Worm (Caenorhabditis elegans) whole organism, mixed stage, embryonic: ENCODE results near the gene C14C10.1.

Experiments
- M03D4.4 ChIP-seq: sonication (generic microtip); optimal IDR thresholded peaks from 2 replicates; lab custom pipeline; 2017; ENCODE audit warnings: mild to moderate bottlenecking, missing genetic modification characterization, missing compliant biosample characterization
- bed-3 ChIP-seq: fragments of 200-800 bp; sonication (Bioruptor generic); optimal IDR thresholded peaks from 3 replicates; lab custom pipeline; 2018; ENCODE audit warnings: mild to moderate bottlenecking, missing genetic modification characterization, moderate library complexity, missing compliant biosample characterization
- blmp-1 ChIP-seq: fragments of 150-350 bp; optimal IDR thresholded peaks from 2 replicates; lab custom pipeline; 2014; ENCODE audit warnings: missing biosample characterization, missing genetic modification characterization
- ceh-39 ChIP-seq: fragments of 150-350 bp; optimal IDR thresholded peaks from 2 replicates; lab custom pipeline; 2014; ENCODE audit warnings: missing biosample characterization, missing genetic modification characterization
- ceh-43 ChIP-seq: fragments of 200-800 bp; sonication (Bioruptor generic); optimal IDR thresholded peaks from 2 replicates; lab custom pipeline; 2018; ENCODE audit warnings: mild to moderate bottlenecking, missing genetic modification characterization, moderate library complexity, missing compliant biosample characterization
- ceh-83 ChIP-seq: fragments of 200-800 bp; sonication (Bioruptor generic); optimal IDR thresholded peaks from 2 replicates; lab custom pipeline; 2018; ENCODE audit warnings: mild to moderate bottlenecking, missing genetic modification characterization, missing compliant biosample characterization
- ces-1 ChIP-seq: fragments of 150-350 bp; optimal IDR thresholded peaks from 2 replicates; lab custom pipeline; 2014; ENCODE audit warnings: missing biosample characterization, missing genetic modification reagents, missing genetic modification characterization
- cnd-1 ChIP-seq: fragments of 200-800 bp; sonication (Bioruptor generic); optimal IDR thresholded peaks from 2 replicates; lab custom pipeline; 2018; ENCODE audit warnings: mild to moderate bottlenecking, missing genetic modification characterization, missing compliant biosample characterization
- elt-1 ChIP-seq: sonication (generic microtip); optimal IDR thresholded peaks from 2 replicates; lab custom pipeline; 2017; ENCODE audit warnings: missing genetic modification characterization, mild to moderate bottlenecking, missing compliant biosample characterization, antibody characterized with exemption, moderate library complexity, borderline replicate concordance; ENCODE audit not compliant: insufficient read depth
- elt-3 ChIP-seq: fragments of 150-350 bp; optimal IDR thresholded peaks from 2 replicates; lab custom pipeline; 2014; ENCODE audit warnings: missing biosample characterization, missing genetic modification characterization
- flh-1 ChIP-seq: fragments of 200-800 bp; sonication (Bioruptor generic); optimal IDR thresholded peaks from 2 replicates; lab custom pipeline; 2018; ENCODE audit warnings: mild to moderate bottlenecking, missing genetic modification characterization, moderate library complexity, missing compliant biosample characterization
- ham-2 ChIP-seq: fragments of 200-800 bp; sonication (Bioruptor generic); optimal IDR thresholded peaks from 2 replicates; lab custom pipeline; 2018; ENCODE audit warnings: mild to moderate bottlenecking, missing genetic modification characterization, missing compliant biosample characterization
- hlh-1 ChIP-seq: fragments of 150-350 bp; optimal IDR thresholded peaks from 2 replicates; lab custom pipeline; 2014; ENCODE audit warnings: missing biosample characterization, missing genetic modification reagents, missing genetic modification characterization
- lin-13 ChIP-seq: fragments of 150-350 bp; optimal IDR thresholded peaks from 2 replicates; lab custom pipeline; 2014; ENCODE audit warnings: missing biosample characterization, missing genetic modification characterization
- lin-32 ChIP-seq: fragments of 200-800 bp; sonication (Bioruptor generic); optimal IDR thresholded peaks from 2 replicates; lab custom pipeline; 2018; ENCODE audit warnings: mild to moderate bottlenecking, missing genetic modification characterization, missing compliant biosample characterization
- lsy-2 ChIP-seq: fragments of 150-350 bp; optimal IDR thresholded peaks from 2 replicates; lab custom pipeline; 2014; ENCODE audit warnings: missing biosample characterization, missing genetic modification characterization
- mep-1 ChIP-seq: fragments of 150-350 bp; optimal IDR thresholded peaks from 2 replicates; lab custom pipeline; 2017; ENCODE audit warnings: missing biosample characterization, missing genetic modification reagents, missing genetic modification characterization, inconsistent platforms
- mls-2 ChIP-seq: sonication (generic microtip); optimal IDR thresholded peaks from 2 replicates; lab custom pipeline; 2016; ENCODE audit warnings: mild to moderate bottlenecking, missing genetic modification characterization, moderate library complexity, missing compliant biosample characterization
- nhr-12 ChIP-seq: fragments of 150-350 bp; optimal IDR thresholded peaks from 2 replicates; lab custom pipeline; 2014; ENCODE audit warnings: missing biosample characterization, missing genetic modification characterization
- nhr-2 ChIP-seq: fragments of 150-350 bp; optimal IDR thresholded peaks from 2 replicates; lab custom pipeline; 2014; ENCODE audit warnings: missing biosample characterization, missing genetic modification characterization
- nhr-28 ChIP-seq: fragments of 150-350 bp; optimal IDR thresholded peaks from 2 replicates; lab custom pipeline; 2014; ENCODE audit warnings: missing biosample characterization, missing genetic modification characterization
- nhr-76 ChIP-seq: sonication (generic microtip); optimal IDR thresholded peaks from 2 replicates; lab custom pipeline; 2017; ENCODE audit warnings: missing biosample characterization, missing genetic modification characterization
- pha-4 ChIP-seq: fragments of 150-350 bp; optimal IDR thresholded peaks from 2 replicates; lab custom pipeline; 2018; ENCODE audit warnings: missing biosample characterization, missing genetic modification reagents, missing genetic modification characterization
- sem-2 ChIP-seq: fragments of 200-800 bp; sonication (Bioruptor generic); optimal IDR thresholded peaks from 2 replicates; lab custom pipeline; 2018; ENCODE audit warnings: mild to moderate bottlenecking, missing genetic modification characterization, missing compliant biosample characterization
- sptf-1 ChIP-seq: sonication (generic microtip); optimal IDR thresholded peaks from 2 replicates; lab custom pipeline; 2017; ENCODE audit warnings: mild to moderate bottlenecking, missing genetic modification characterization, moderate library complexity, missing compliant biosample characterization
- unc-120 ChIP-seq: sonication (generic microtip); optimal IDR thresholded peaks from 2 replicates; lab custom pipeline; 2017; ENCODE audit warnings: missing genetic modification characterization, missing compliant biosample characterization; ENCODE audit not compliant: poor library complexity, severe bottlenecking
- unc-39 ChIP-seq: fragments of 150-350 bp; optimal IDR thresholded peaks from 2 replicates; lab custom pipeline; 2014; ENCODE audit warnings: missing biosample characterization, missing genetic modification characterization
- unc-62 ChIP-seq: fragments of 150-350 bp; optimal IDR thresholded peaks from 2 replicates; lab custom pipeline; 2014; ENCODE audit warnings: missing biosample characterization, missing genetic modification reagents, missing genetic modification characterization
- ztf-11 ChIP-seq: fragments of 150-350 bp; optimal IDR thresholded peaks from 2 replicates; lab custom pipeline; 2014; ENCODE audit warnings: missing biosample characterization, missing genetic modification characterization

Gene C14C10.1

ce11 chrV:12567850-12568249 is 20.3 kb upstream of the C14C10.1 start, which contains the start of gene E02A10.4:
TSS of gene E02A10.4 (minus strand) at chrV:12567950.
- no peak for TF ChIP-seq ceh-39 (tag; lab: Kevin White, UChicago)
- TF ChIP-seq unc-39 = no peak
- TF ChIP-seq ceh-83 (GFP tag; lab: Kevin White, UChicago) = no peak
- TF ChIP-seq nhr-76 (tag; lab: Kevin White, UChicago) = no peak
- no peak for TF ChIP-seq unc-120 (tag; lab: Kevin White, UChicago)
- no peak for TF ChIP-seq ceh-43 (GFP tag; lab: Kevin White, UChicago)
- no peak for TF ChIP-seq elt-1
- TF ChIP-seq, all 35 proteins: peak for 0

DNA sequence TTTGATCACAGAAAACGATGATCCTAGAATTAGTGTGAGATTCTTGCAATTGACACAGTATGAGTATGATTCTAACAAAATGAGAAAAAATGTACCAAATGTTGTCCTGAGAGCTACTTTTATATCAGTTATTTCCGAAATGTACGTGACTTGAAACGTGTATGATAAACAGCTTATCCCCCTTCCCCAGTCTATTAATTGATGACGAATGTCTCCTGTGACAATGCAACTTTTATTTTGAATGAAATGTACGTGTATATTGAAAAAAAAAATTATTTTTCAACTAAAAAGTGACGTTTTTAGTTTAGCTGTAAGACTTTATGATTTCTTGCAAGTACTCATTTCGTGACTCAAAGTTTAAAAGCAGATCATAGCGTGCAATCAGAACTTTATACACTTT is 17.9 kb upstream of the C14C10.1 start:
- TF ChIP-seq sem-2 (GFP tag; lab: Kevin White, UChicago) (no peak), pha-4 (no peak), cnd-1 (no peak)
- TF ChIP-seq, all 35 proteins: peak for 0

ce11 chrV:12575846-12576245 is 12.3 kb upstream of the C14C10.1 start:
- TF ChIP-seq sem-2 (GFP tag; lab: Kevin White, UChicago) (no peak), ces-1 (GFP tag; lab: Kevin White, UChicago) (no peak), ceh-39 (tag; lab: Kevin White, UChicago) (no peak), mls-2 (tag; lab: Kevin White, UChicago) (no peak), nhr-12 (tag; lab: Kevin White, UChicago) (no peak), lsy-2 (tag; lab: Kevin White, UChicago) (no peak), lin-32 (GFP tag; lab: Kevin White, UChicago) (no peak), M03D4.4 (tag; lab: Kevin White, UChicago) (no peak), unc-62 (GFP tag; lab: Kevin White, UChicago) (no peak), unc-39 (no peak)

DNA sequence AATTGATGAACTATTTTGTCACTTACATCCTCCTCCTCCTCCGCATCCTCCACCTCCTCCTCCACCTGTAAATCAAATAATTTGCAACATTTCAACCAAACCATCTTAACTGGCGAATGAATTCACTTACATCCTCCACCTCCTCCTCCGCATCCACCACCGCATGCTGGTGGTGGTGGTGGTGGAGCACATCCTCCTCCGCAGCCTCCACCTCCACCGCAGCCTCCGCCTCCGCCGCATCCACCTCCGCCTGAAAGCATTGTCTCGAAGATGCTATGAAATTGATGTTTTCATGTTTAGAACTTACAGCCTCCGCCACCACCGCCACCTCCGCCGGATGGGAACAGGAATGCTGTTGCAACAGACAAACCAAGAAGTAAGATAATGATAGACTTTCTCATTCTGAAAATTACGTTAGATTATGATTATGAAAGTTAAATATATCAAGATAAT is 11.6 kb upstream of the C14C10.1 start, which contains the start of gene grl-23:
grl-23 (minus strand) TSS at position 403 of the 453 bp plus-strand sequence.
- TF ChIP-seq lin-13 (tag; lab: Kevin White, UChicago) (no peak), ham-2 (GFP tag; lab: Kevin White, UChicago) (no peak)

DNA sequence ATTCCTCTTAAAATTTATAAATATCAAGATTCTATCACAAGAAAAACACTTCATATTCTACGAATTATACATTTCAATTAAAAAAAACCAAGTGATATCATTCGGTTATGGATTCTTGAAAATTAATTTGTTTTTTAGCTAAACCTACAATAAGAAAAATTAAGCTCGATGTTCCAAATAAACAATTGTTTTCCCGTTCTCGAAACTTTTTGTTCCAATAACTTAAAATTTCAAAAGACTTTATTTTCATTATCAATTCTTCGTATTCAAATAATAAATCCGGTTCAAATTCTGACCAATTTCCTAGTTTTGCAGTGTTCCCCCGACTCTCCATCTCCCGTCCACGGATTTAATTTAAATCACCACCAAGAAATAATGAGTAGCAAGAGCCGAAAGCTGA is 8.8 kb upstream of the C14C10.1 start, which contains the start of gene E02A10.3:
E02A10.3 (plus strand) TSS at position 301 of the 400 bp plus-strand sequence.
- no peak for TF ChIP-seq pha-4
- no peak for TF ChIP-seq nhr-2 (tag; lab: Kevin White, UChicago)
- TF ChIP-seq mls-2 (tag; lab: Kevin White, UChicago) = no peak
- TF ChIP-seq elt-3 (tag; lab: Kevin White, UChicago) = no peak
- no peak for TF ChIP-seq ceh-43 (GFP tag; lab: Kevin White, UChicago)
- TF ChIP-seq ztf-11 (tag; lab: Kevin White, UChicago) = no peak
- TF ChIP-seq nhr-28 (tag; lab: Kevin White, UChicago) = no peak
- TF ChIP-seq sptf-1 (tag; lab: Kevin White, UChicago) = no peak
- no peak for TF ChIP-seq lsy-2 (tag; lab: Kevin White, UChicago)
- TF ChIP-seq hlh-1 (tag; lab: Kevin White, UChicago) = no peak
- no peak for TF ChIP-seq flh-1 (GFP tag; lab: Kevin White, UChicago)
- TF ChIP-seq ceh-83 (GFP tag; lab: Kevin White, UChicago) = no peak
- TF ChIP-seq blmp-1 = no peak
- no peak for TF ChIP-seq ceh-39 (tag; lab: Kevin White, UChicago)
- TF ChIP-seq mep-1 (tag; lab: Kevin White, UChicago) = no peak
- no peak for TF ChIP-seq lin-32 (GFP tag; lab: Kevin White, UChicago)

DNA sequence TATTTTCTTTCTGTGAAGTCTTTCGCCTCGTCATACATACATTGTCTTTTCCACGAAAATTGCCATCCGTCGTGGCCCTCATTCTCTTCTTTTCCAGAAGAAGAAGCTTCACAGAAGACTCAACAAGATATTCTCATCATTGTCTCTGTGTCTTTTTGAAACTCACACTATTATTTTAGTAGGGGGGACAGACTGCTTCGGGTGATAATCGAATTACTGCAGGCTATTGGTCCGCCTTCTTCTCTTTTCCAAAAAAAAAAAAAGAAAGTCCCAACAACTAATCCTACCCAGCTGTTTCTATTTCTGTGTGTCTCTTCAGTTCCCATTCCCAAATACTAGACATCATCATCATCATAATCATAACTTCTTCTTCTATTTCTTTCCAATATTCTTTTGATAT is 4.7 kb upstream of the C14C10.1 start:
- no peak for TF ChIP-seq bed-3 (GFP tag; lab: Kevin White, UChicago)
- no peak for TF ChIP-seq lin-32 (GFP tag; lab: Kevin White, UChicago)
- no peak for TF ChIP-seq ceh-83 (GFP tag; lab: Kevin White, UChicago)
- TF ChIP-seq ces-1 (GFP tag; lab: Kevin White, UChicago) = peak; percentile 94
